Fruit fly (Drosophila melanogaster): ENCODE results near the gene Cdc6.
A peak's percentile ranks its signal among the peaks of the same experiment; 100 is the strongest.

Cdc6 gene

DNA sequence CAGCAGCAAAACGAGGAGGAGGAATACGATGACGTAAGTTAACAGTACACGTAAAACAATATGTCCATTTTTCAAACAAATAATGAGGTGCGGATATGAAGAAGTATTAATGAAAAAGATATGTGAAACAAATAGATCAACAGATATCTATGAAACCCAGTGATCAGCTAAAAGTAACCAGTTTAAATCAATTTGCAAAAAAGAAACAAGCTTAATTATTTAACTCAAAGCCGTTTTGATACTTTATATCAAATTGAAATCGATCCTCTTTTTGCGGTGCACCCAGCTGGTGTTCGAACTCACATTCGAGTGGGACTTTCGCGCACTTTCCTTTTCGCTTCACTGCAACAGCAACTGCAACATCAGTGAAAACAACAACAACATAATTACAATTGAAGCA lies 7.2 kb upstream of the Cdc6 start:
- TF ChIP-seq CG14655 (GFP tag; optimal IDR thresholded peaks at IDR 0.05) (no peak), Ets98B (GFP tag; IDR thresholded peaks at IDR 0.05) (0 out of 2 replicates have a peak, but pooled peaks have one; percentile 21), CG8301 (tag; optimal IDR thresholded peaks at IDR 0.05) (peak; percentile 4)

DNA sequence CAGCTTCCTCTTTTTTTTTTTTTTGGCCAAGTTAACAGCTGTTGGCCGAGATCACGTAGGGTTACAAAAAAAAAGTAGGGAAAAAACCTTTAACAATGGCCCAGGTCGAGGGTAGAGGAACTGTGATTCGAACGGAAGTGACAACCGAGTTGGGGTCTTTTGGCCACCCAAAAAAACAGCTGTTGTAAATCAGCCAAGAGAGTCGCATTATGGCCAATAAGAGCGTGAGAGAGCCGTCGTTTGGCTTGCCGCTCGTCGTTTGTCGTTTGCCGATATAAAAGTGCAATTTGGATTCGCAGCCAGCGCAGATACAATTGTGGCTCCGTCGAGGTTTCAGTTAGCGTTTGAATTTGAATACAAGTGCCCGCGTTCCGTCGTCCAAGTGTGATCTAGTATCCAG lies 6.3 kb upstream of the Cdc6 start, which contains the start of gene Cpr66D:
Gene Cpr66D, plus strand, starts transcription at position 301 of the 400 bp plus-strand sequence.
- TF ChIP-seq CG8159 (tag; optimal IDR thresholded peaks at IDR 0.05) (no peak), CG4496 (GFP tag; IDR thresholded peaks at IDR 0.05) (0 out of 3 replicates have a peak, but pooled peaks have one; percentile 24)

DNA sequence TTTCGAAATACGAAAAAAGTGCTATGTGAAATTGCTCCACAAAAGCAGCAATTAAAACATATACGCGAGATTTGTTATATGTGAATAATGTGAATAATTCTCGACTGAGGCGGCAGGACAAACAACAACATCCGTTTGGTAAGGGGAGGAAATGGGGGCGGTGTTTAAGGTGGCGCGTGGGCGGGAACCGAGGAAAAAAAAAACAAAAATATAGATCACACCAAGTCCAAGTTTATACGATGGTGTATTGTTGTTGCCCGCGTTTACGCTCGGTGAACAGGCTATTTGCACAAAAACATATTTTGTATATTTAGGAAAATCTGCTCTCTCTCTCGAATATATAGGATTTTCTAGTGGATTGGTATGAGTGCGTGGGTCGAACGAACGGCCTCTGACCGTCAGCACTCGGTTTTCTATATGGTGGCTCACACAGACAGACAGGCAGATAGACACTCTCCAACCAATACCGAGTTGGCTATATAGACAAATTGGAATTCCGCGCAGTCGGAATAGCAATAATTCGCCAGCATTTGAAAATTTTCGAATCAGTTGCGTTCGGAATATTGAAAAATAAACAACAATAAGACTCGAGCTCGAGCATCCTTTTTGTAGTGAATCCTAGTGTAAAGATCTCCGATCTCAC lies 4.0 kb downstream of the Cdc6 start:
- TF ChIP-seq CG34367 (tag; optimal IDR thresholded peaks at IDR 0.05) (no peak), fd96Ca (GFP tag; IDR thresholded peaks at IDR 0.05) (no peak), rn (GFP tag; IDR thresholded peaks at IDR 0.05) (no peak), D1 (tag; optimal IDR thresholded peaks at IDR 0.05) (no peak), CG10348 (GFP tag; IDR thresholded peaks at IDR 0.05) (no peak)

DNA sequence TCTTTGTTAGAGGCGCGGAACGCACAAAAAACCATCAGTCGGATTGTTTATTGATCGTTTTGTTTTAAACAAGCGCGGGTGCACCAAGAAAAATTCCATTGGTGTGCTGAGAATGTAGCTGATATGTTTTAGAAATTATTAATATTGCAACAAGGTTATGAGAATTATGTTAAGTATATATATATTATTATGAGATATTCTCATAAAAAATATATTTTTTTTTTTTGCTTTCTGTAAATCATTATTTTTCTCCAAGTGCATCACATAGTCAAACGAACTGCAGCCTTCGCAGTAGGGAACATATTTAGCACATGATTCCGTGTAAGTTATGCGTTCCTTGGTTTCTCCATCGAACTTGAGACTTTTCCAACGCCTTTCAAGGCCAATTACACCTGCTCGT lies 4.9 kb downstream of the Cdc6 start:
- no peak for TF ChIP-seq CG13204 (GFP tag; optimal IDR thresholded peaks at IDR 0.05)
- no peak for TF ChIP-seq Pif1A (GFP tag; optimal IDR thresholded peaks at IDR 0.05)
- TF ChIP-seq CG8301 (tag; optimal IDR thresholded peaks at IDR 0.05) = no peak
- TF ChIP-seq CG15710 (tag; optimal IDR thresholded peaks at IDR 0.05) = no peak
- TF ChIP-seq EcR (GFP tag; optimal IDR thresholded peaks at IDR 0.05) = no peak
- no peak for TF ChIP-seq CG14655 (GFP tag; optimal IDR thresholded peaks at IDR 0.05)
- TF ChIP-seq CG12605 (GFP tag; IDR thresholded peaks at IDR 0.05) = no peak
- TF ChIP-seq Snoo (tag; optimal IDR thresholded peaks at IDR 0.05) = peak; percentile 35
- TF ChIP-seq Ets98B (GFP tag; IDR thresholded peaks at IDR 0.05) = 0 out of 2 replicates have a peak, but pooled peaks have one; percentile 19
- TF ChIP-seq CG4496 (GFP tag; IDR thresholded peaks at IDR 0.05) = no peak
- TF ChIP-seq fd96Ca (GFP tag; IDR thresholded peaks at IDR 0.05) = no peak

DNA sequence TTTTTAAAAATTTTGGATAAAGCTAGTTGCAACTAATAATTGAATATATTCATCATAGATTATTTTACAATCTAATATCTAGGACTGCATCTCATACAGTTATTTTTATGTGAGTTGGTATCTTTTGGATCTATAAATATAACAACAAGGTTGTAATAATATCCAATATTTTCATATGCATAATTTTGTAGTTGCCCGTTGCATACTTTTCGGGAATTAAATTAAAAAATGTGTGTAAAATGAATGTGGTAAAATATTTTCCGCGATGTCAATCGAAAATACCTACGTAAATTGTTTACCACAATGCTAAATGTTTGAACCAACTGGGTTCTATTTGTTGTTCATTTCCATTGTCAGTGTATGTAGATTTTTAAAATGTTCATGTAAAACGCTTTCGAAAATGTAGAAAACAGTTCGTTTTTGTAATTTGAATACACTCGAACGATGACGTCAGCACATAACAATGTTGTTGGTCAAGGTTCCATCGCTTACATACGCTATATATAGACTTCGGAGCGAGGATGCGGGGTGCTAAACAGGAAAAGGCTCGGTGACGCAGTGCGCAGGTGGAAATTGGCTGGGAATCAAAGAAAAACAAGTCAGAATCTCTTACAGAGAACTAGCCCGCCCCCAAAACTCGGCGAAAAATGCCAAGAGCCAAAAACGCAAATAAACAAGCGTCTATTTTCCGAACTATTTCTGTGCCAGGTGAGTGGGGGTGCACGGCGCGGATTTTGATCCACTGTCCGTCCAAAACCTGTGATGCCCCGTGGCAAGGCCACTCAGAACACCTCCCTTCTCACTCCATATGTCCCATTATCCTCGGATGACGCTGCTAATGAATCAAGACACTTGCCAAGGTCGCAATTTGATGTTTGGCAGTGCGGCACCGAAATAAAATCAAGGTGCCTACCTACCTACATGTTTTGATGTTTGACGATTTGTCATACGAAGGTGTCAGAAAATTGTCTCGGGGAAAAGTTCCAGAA lies 5.7 kb downstream of the Cdc6 start:
- TF ChIP-seq Pif1B (GFP tag; optimal IDR thresholded peaks at IDR 0.05) (no peak), Pif1A (GFP tag; optimal IDR thresholded peaks at IDR 0.05) (no peak), CG4496 (GFP tag; IDR thresholded peaks at IDR 0.05) (no peak), fd96Ca (GFP tag; IDR thresholded peaks at IDR 0.05) (no peak), CG17806 (tag; optimal IDR thresholded peaks at IDR 0.05) (no peak), CG32121 (GFP tag; IDR thresholded peaks at IDR 0.05) (no peak), CG15710 (tag; optimal IDR thresholded peaks at IDR 0.05) (no peak), CG8301 (tag; optimal IDR thresholded peaks at IDR 0.05) (no peak), CG34367 (tag; optimal IDR thresholded peaks at IDR 0.05) (no peak), rn (GFP tag; IDR thresholded peaks at IDR 0.05) (no peak), CG10348 (GFP tag; IDR thresholded peaks at IDR 0.05) (no peak)

DNA sequence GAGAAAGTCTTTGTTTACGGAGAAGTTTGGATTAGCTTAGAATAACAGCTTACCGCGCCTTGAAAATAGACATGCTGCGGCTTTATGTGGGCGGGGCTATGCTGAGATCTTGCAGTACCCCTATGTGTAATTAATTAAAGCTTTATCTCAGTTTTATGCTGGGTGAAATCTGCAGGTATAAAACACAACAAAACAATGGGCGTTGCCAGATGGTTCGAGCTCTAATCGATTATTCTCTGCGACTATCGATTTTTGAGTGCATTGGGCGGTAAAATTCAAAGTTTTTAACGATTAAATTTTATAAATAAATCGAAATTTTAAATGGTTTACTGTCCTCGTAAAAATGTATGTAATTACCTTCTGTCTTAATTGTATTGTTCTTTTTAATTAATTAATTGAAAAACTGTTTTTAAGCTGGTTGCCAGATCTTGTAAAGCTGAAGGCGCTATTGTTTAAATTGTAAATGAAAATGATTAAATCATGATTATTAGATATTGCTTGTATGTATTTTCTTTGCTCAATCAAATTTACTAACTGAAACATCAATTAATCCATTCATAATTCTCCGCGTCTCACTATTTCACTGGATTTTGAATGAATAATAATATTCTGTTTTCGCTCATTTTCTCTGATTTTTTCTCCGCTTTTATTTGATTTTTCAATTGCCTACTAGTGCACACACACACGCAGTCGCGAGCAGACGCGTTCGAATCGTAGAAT lies 10.0 kb downstream of the Cdc6 start, which contains the start of the genes GAPsec and Zasp66:
Gene GAPsec, minus strand, starts transcription at position 200 of the 720 bp plus-strand sequence.
Gene Zasp66, plus strand, starts transcription at position 670 of the 720 bp plus-strand sequence.
- TF ChIP-seq CG8159 (tag; optimal IDR thresholded peaks at IDR 0.05) = no peak
- no peak for TF ChIP-seq CG10348 (GFP tag; IDR thresholded peaks at IDR 0.05)
- TF ChIP-seq CG15710 (tag; optimal IDR thresholded peaks at IDR 0.05) = no peak
- no peak for TF ChIP-seq CG9948 (tag; optimal IDR thresholded peaks at IDR 0.05)
- TF ChIP-seq EcR (GFP tag; optimal IDR thresholded peaks at IDR 0.05) = no peak
- no peak for TF ChIP-seq CG4496 (GFP tag; IDR thresholded peaks at IDR 0.05)
- TF ChIP-seq Pif1A (GFP tag; optimal IDR thresholded peaks at IDR 0.05) = no peak
- no peak for TF ChIP-seq Snoo (tag; optimal IDR thresholded peaks at IDR 0.05)
- TF ChIP-seq CG34367 (tag; optimal IDR thresholded peaks at IDR 0.05) = no peak
- no peak for TF ChIP-seq Pif1B (GFP tag; optimal IDR thresholded peaks at IDR 0.05)
- no peak for TF ChIP-seq Ets98B (GFP tag; IDR thresholded peaks at IDR 0.05)

DNA sequence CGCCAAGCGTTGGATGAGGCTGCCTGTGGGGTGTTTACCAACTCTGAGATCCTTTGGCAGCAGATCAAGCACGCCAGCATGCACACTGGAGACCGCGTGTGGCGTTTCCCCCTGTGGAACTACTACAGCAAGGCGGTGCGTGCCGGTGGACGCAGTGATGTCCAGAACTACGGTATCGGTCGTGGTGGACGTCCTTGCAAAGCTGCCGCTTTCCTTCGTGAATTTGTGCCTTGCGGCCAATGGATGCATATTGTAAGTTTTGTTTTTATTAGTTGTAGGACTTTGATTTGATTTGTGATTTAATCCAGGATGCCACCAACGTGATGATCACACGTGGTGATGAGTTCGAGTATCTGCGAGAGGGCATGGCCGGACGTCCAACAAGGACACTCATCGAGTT lies 12.4 kb downstream of the Cdc6 start:
- TF ChIP-seq CG34367 (tag; optimal IDR thresholded peaks at IDR 0.05) (no peak), fd96Ca (GFP tag; IDR thresholded peaks at IDR 0.05) (no peak), CG14655 (GFP tag; optimal IDR thresholded peaks at IDR 0.05) (no peak), gl (tag; optimal IDR thresholded peaks at IDR 0.05) (no peak), CG12605 (GFP tag; IDR thresholded peaks at IDR 0.05) (no peak), CG32121 (GFP tag; IDR thresholded peaks at IDR 0.05) (no peak), Ets98B (GFP tag; IDR thresholded peaks at IDR 0.05) (no peak), CG10348 (GFP tag; IDR thresholded peaks at IDR 0.05) (no peak), CG8159 (tag; optimal IDR thresholded peaks at IDR 0.05) (no peak), Snoo (tag; optimal IDR thresholded peaks at IDR 0.05) (no peak), CG4496 (GFP tag; IDR thresholded peaks at IDR 0.05) (no peak), CG9948 (tag; optimal IDR thresholded peaks at IDR 0.05) (no peak)

Measured in whole organism, pupa.